Fruit fly (Drosophila melanogaster) whole organism, embryonic: Measurements from ENCODE around the gene CG46430.

Experiments used
- ATbp ChIP-seq: fragments of 200-800 bp; sonication (Bioruptor generic); optimal IDR thresholded peaks from 2 replicates; lab custom pipeline; 2017; ENCODE audit warnings: missing biosample characterization, mild to moderate bottlenecking, missing genetic modification characterization, missing genetic modification reagents
- Bdp1 ChIP-seq: fragments of 200-800 bp; sonication (Bioruptor generic); optimal IDR thresholded peaks from 3 replicates; lab custom pipeline; 2016; ENCODE audit warnings: missing biosample characterization, missing genetic modification characterization
- CG10267 ChIP-seq: fragments of 200-800 bp; sonication (Bioruptor generic); optimal IDR thresholded peaks from 2 replicates; lab custom pipeline; 2018; ENCODE audit warnings: missing biosample characterization, mild to moderate bottlenecking, missing genetic modification characterization, moderate library complexity
- CG10979 ChIP-seq: fragments of 200-800 bp; sonication (Bioruptor generic); optimal IDR thresholded peaks from 2 replicates; lab custom pipeline; 2018; ENCODE audit warnings: missing biosample characterization, mild to moderate bottlenecking, missing genetic modification characterization, moderate library complexity
- CG11695 ChIP-seq: fragments of 200-800 bp; sonication (Bioruptor generic); IDR thresholded peaks from 3 replicates; pipeline ENCODE4 v1.3.6; 2022; ENCODE audit warnings: missing biosample characterization, missing genetic modification characterization
- CG12391 ChIP-seq: fragments of 200-800 bp; sonication (Bioruptor generic); optimal IDR thresholded peaks from 3 replicates; lab custom pipeline; 2018; ENCODE audit warnings: missing biosample characterization, mild to moderate bottlenecking, missing genetic modification characterization, moderate library complexity
- CG13424 ChIP-seq: fragments of 200-800 bp; sonication (Bioruptor generic); optimal IDR thresholded peaks from 2 replicates; lab custom pipeline; 2019; ENCODE audit warnings: missing biosample characterization, mild to moderate bottlenecking, missing genetic modification characterization, moderate library complexity
- CG13894 ChIP-seq: fragments of 200-800 bp; sonication (Bioruptor generic); optimal IDR thresholded peaks from 3 replicates; lab custom pipeline; 2018; ENCODE audit warnings: missing biosample characterization, mild to moderate bottlenecking, missing genetic modification characterization, moderate library complexity
- CG17359 ChIP-seq: fragments of 200-800 bp; sonication (Bioruptor generic); optimal IDR thresholded peaks from 3 replicates; lab custom pipeline; 2018; ENCODE audit warnings: missing biosample characterization, mild to moderate bottlenecking, missing genetic modification characterization, moderate library complexity
- CG17361 ChIP-seq: fragments of 200-800 bp; sonication (Bioruptor generic); IDR thresholded peaks from 3 replicates; pipeline ENCODE4 v1.3.6; 2022; ENCODE audit warnings: missing biosample characterization, missing genetic modification characterization
- CG18262 ChIP-seq: fragments of 200-800 bp; optimal IDR thresholded peaks from 3 replicates; lab custom pipeline; 2019; ENCODE audit warnings: missing biosample characterization, mild to moderate bottlenecking, missing genetic modification characterization, moderate library complexity
- CG2199 ChIP-seq: fragments of 200-800 bp; sonication (Bioruptor generic); IDR thresholded peaks from 3 replicates; pipeline ENCODE4 v1.3.6; 2022; ENCODE audit warnings: missing biosample characterization, missing genetic modification characterization
- CG30403 ChIP-seq: fragments of 200-800 bp; sonication (Bioruptor generic); optimal IDR thresholded peaks from 3 replicates; lab custom pipeline; 2016; ENCODE audit warnings: missing biosample characterization, missing genetic modification characterization
- CG34224 ChIP-seq: fragments of 200-800 bp; sonication (Bioruptor generic); IDR thresholded peaks from 3 replicates; pipeline ENCODE4 v1.3.6; 2022; ENCODE audit warnings: missing biosample characterization, missing genetic modification characterization; ENCODE audit not compliant: partially characterized antibody
- CG7556 ChIP-seq: fragments of 200-800 bp; sonication (Bioruptor generic); optimal IDR thresholded peaks from 2 replicates; lab custom pipeline; 2017; ENCODE audit warnings: missing biosample characterization, mild to moderate bottlenecking, missing genetic modification characterization
- CG7839 ChIP-seq: fragments of 200-800 bp; sonication (Bioruptor generic); optimal IDR thresholded peaks from 3 replicates; lab custom pipeline; 2018; ENCODE audit warnings: missing biosample characterization, mild to moderate bottlenecking, missing genetic modification characterization, moderate library complexity
- CG9727 ChIP-seq: fragments of 200-800 bp; sonication (Bioruptor generic); optimal IDR thresholded peaks from 3 replicates; lab custom pipeline; 2017; ENCODE audit warnings: missing biosample characterization, mild to moderate bottlenecking, missing genetic modification characterization
- CoRest ChIP-seq: fragments of 200-800 bp; sonication (Bioruptor generic); optimal IDR thresholded peaks from 3 replicates; lab custom pipeline; 2018; ENCODE audit warnings: missing biosample characterization, mild to moderate bottlenecking, missing genetic modification characterization, moderate library complexity
- Drgx ChIP-seq: fragments of 200-800 bp; sonication (Bioruptor generic); IDR thresholded peaks from 2 replicates; pipeline ENCODE4 v1.3.6; 2022; ENCODE audit warnings: missing biosample characterization, missing genetic modification characterization
- Hey ChIP-seq: fragments of 200-800 bp; sonication (Bioruptor generic); optimal IDR thresholded peaks from 3 replicates; lab custom pipeline; 2018; ENCODE audit warnings: missing biosample characterization, mild to moderate bottlenecking, missing genetic modification characterization
- Nf-YB ChIP-seq: fragments of 200-800 bp; sonication (Bioruptor generic); optimal IDR thresholded peaks from 3 replicates; lab custom pipeline; 2019; ENCODE audit warnings: missing biosample characterization, mild to moderate bottlenecking, missing genetic modification characterization, moderate library complexity
- Ptx1 ChIP-seq: fragments of 200-800 bp; sonication (Bioruptor generic); IDR thresholded peaks from 2 replicates; pipeline ENCODE4 v1.3.6; 2022; ENCODE audit warnings: missing biosample characterization, missing genetic modification characterization
- Rfx ChIP-seq: fragments of 200-800 bp; sonication (Bioruptor generic); IDR thresholded peaks from 2 replicates; pipeline ENCODE4 v1.3.6; 2022; ENCODE audit warnings: missing biosample characterization, missing genetic modification characterization
- Xbp1 ChIP-seq: fragments of 200-800 bp; sonication (Bioruptor generic); optimal IDR thresholded peaks from 3 replicates; lab custom pipeline; 2016; ENCODE audit warnings: missing biosample characterization, mild to moderate bottlenecking, missing genetic modification characterization
- bowl ChIP-seq: fragments of 200-800 bp; sonication (Bioruptor generic); IDR thresholded peaks from 2 replicates; pipeline ENCODE4 v1.3.6; 2022; ENCODE audit warnings: missing biosample characterization, missing genetic modification characterization
- crol ChIP-seq: fragments of 200-800 bp; sonication (Bioruptor generic); IDR thresholded peaks from 2 replicates; pipeline ENCODE4 v1.3.6; 2022; ENCODE audit warnings: missing biosample characterization, missing genetic modification characterization
- dmrt11E ChIP-seq: fragments of 200-800 bp; sonication (Bioruptor generic); optimal IDR thresholded peaks from 3 replicates; lab custom pipeline; 2018; ENCODE audit warnings: missing biosample characterization, mild to moderate bottlenecking, missing genetic modification characterization, moderate library complexity
- dmrt99B ChIP-seq: fragments of 200-800 bp; sonication (Bioruptor generic); optimal IDR thresholded peaks from 2 replicates; lab custom pipeline; 2018; ENCODE audit warnings: missing biosample characterization, mild to moderate bottlenecking, missing genetic modification characterization, moderate library complexity
- dpn ChIP-seq, 2 experiments: fragments of 200-800 bp; sonication (Bioruptor generic); optimal IDR thresholded peaks; 3 replicates each; lab custom pipeline; 2016; ENCODE audit warnings: missing biosample characterization in 2 of 2, missing genetic modification characterization in 2 of 2
- grau ChIP-seq: fragments of 200-800 bp; optimal IDR thresholded peaks from 3 replicates; lab custom pipeline; 2019; ENCODE audit warnings: missing biosample characterization, mild to moderate bottlenecking, missing genetic modification characterization, moderate library complexity
- gsb-n ChIP-seq: fragments of 200-800 bp; sonication (Bioruptor generic); optimal IDR thresholded peaks from 3 replicates; lab custom pipeline; 2018; ENCODE audit warnings: missing biosample characterization, mild to moderate bottlenecking, missing genetic modification characterization
- oc ChIP-seq: fragments of 200-800 bp; sonication (Bioruptor generic); optimal IDR thresholded peaks from 2 replicates; lab custom pipeline; 2018; ENCODE audit warnings: missing biosample characterization, mild to moderate bottlenecking, missing genetic modification characterization, moderate library complexity
- onecut ChIP-seq: fragments of 200-800 bp; sonication (Bioruptor generic); IDR thresholded peaks from 2 replicates; pipeline ENCODE4 v1.3.6; 2022; ENCODE audit warnings: missing biosample characterization, missing genetic modification characterization
- prd ChIP-seq, 3 experiments: fragments of >200 bp in 2 of 3; fragments of 200-800 bp in 1 of 3; sonication (Bioruptor generic) in 1 of 3; optimal IDR thresholded peaks in 2 of 3; IDR thresholded peaks in 1 of 3; 2 replicates in 2 of 3; 3 replicates in 1 of 3; pipeline versions ENCODE4 v1.3.6 to Lab custom; 2017 to 2022; ENCODE audit warnings: missing biosample characterization in 1 of 3, missing genetic modification characterization in 1 of 3
- row ChIP-seq: fragments of 200-800 bp; sonication (Bioruptor generic); IDR thresholded peaks from 3 replicates; pipeline ENCODE4 v1.3.6; 2022; ENCODE audit warnings: missing biosample characterization, missing genetic modification characterization
- scrt ChIP-seq: fragments of 200-800 bp; sonication (Bioruptor generic); optimal IDR thresholded peaks from 2 replicates; lab custom pipeline; 2018; ENCODE audit warnings: missing biosample characterization, mild to moderate bottlenecking, missing genetic modification characterization, moderate library complexity
- tap ChIP-seq: fragments of 200-800 bp; optimal IDR thresholded peaks from 3 replicates; lab custom pipeline; 2019; ENCODE audit warnings: missing biosample characterization, mild to moderate bottlenecking, missing genetic modification characterization, moderate library complexity
- twi ChIP-seq: fragments of 200-800 bp; optimal IDR thresholded peaks from 2 replicates; lab custom pipeline; 2019; ENCODE audit warnings: missing biosample characterization, mild to moderate bottlenecking, missing genetic modification characterization, moderate library complexity

CG46430 gene

DNA sequence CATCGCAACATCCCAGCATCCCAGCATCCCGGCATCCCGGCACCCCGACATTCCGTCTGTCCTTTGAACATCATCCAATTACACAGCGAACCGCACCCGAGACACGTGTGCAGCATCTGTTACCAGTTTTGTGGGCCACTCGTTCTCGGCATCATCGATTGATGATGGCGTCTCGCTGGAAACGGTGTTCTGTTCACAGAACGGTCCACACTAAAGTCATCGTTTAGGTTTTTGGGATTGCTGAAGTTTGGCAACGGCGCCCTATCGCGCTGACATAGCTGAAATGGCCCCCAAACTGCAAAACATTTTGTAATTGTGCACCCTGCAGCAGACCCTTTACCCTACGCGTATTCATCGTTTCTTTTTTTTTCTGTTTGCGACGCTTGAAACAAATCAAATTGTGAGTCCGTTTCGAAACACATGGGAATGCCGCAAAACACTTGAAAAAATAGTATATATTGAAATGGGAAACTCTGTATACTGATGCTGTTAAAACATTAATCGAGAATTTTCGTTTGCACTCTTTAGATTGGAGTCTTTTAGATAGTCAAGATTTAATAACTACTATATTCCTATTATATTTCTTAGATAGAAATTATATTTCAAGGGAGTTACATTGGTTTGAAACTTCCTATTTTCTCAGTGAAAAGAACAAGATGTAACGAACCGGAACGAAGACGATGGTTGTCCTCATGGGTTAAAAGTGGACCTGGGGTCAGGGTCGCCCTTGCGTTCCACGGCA lies 47.5 kb downstream of the CG46430 start (continued):
- TF ChIP-seq Ptx1 (GFP tag; lab: Robert Waterston, UW) (peak; percentile 30; the same call in 1 of the 2 replicates), dmrt99B (tag; lab: Kevin White, UChicago) (peak; percentile 47), CG11695 (0 out of 3 replicates have a peak, but pooled peaks have one; percentile 5), CG34224 (GFP tag; lab: Robert Waterston, UW) (no peak), CG10979 (tag; lab: Kevin White, UChicago) (peak; percentile 57), dpn (GFP tag; optimal IDR thresholded peaks at IDR 0.05; lab: Kevin White, UChicago) (peak in 1 of 2 experiments; percentile 7), crol (GFP tag; lab: Robert Waterston, UW) (0 out of 2 replicates have a peak, but pooled peaks have one; percentile 7), CG13894 (no peak), Hey (tag; lab: Kevin White, UChicago) (peak; percentile 90), Drgx (GFP tag; lab: Robert Waterston, UW) (no peak), Xbp1 (GFP tag; lab: Kevin White, UChicago) (peak; percentile 22), CoRest (tag; lab: Kevin White, UChicago) (peak; percentile 42), grau (tag; lab: Kevin White, UChicago) (peak; percentile 41), CG7839 (tag; lab: Kevin White, UChicago) (peak; percentile 42), twi (peak; percentile 100), CG10267 (tag; lab: Kevin White, UChicago) (peak; percentile 45), dmrt11E (tag; lab: Kevin White, UChicago) (peak; percentile 52), gsb-n (tag; lab: Kevin White, UChicago) (peak; percentile 12), prd (optimal IDR thresholded peaks at IDR 0.05; lab: Kevin White, UChicago) (no peak), prd (GFP tag; IDR thresholded peaks at IDR 0.05; lab: Robert Waterston, UW) (peak; percentile 59; the same call in 2 of the 3 replicates), CG17361 (GFP tag; lab: Robert Waterston, UW) (0 out of 3 replicates have a peak, but pooled peaks have one; percentile 9), onecut (GFP tag; lab: Robert Waterston, UW) (peak; percentile 68), CG17359 (tag; lab: Kevin White, UChicago) (peak; percentile 41), Bdp1 (GFP tag; lab: Kevin White, UChicago) (no peak), tap (tag; lab: Kevin White, UChicago) (peak; percentile 5), CG13424 (peak; percentile 36), CG7556 (GFP tag; lab: Kevin White, UChicago) (peak; percentile 46), CG12391 (tag; lab: Kevin White, UChicago) (peak; percentile 38), CG2199 (GFP tag; lab: Robert Waterston, UW) (peak; percentile 99), CG18262 (tag; lab: Kevin White, UChicago) (peak; percentile 64), Rfx (no peak), scrt (GFP tag; lab: Kevin White, UChicago) (no peak), CG9727 (GFP tag; lab: Kevin White, UChicago) (peak; percentile 6), CG30403 (GFP tag; lab: Kevin White, UChicago) (peak; percentile 18), oc (tag; lab: Kevin White, UChicago) (peak; percentile 13), bowl (GFP tag; lab: Robert Waterston, UW) (no peak), Nf-YB (peak; percentile 23), row (GFP tag; lab: Robert Waterston, UW) (peak; percentile 47; the same call in 2 of the 3 replicates), ATbp (GFP tag; lab: Kevin White, UChicago) (peak; percentile 27)
- TF ChIP-seq, all 482 proteins: peak for 76
